Worm (Caenorhabditis elegans): ENCODE measurements around the gene F09C6.11.

- TF ChIP-seq flt-1 (GFP tag; IDR thresholded peaks at IDR 0.05): no peak
- no peak for TF ChIP-seq tbx-37 (GFP tag; conservative IDR thresholded peaks at IDR 0.05)
- no peak for TF ChIP-seq ama-1 (optimal IDR thresholded peaks at IDR 0.05)
- no peak for TF ChIP-seq B0310.2 (tag; optimal IDR thresholded peaks at IDR 0.05)
- no peak for TF ChIP-seq hmg-4 (GFP tag; optimal IDR thresholded peaks at IDR 0.05)
- TF ChIP-seq ceh-13 (GFP tag; optimal IDR thresholded peaks at IDR 0.05): no peak
- no peak for TF ChIP-seq F13C5.2 (tag; optimal IDR thresholded peaks at IDR 0.05)
- no peak for TF ChIP-seq tra-4 (tag; optimal IDR thresholded peaks at IDR 0.05)
- TF ChIP-seq tbx-11 (GFP tag; IDR thresholded peaks at IDR 0.05): no peak
- TF ChIP-seq ceh-36 (tag; optimal IDR thresholded peaks at IDR 0.05): no peak
- no peak for TF ChIP-seq sea-1 (GFP tag; conservative IDR thresholded peaks at IDR 0.05)
- no peak for TF ChIP-seq pes-1 (GFP tag; IDR thresholded peaks at IDR 0.05)
- no peak for TF ChIP-seq hmbx-1 (tag; optimal IDR thresholded peaks at IDR 0.05)
Measured at ce11 chrV:16834989-16835388, 47.1 kb downstream of the F09C6.11 start, which contains the start of gene tni-3.
